Worm (Caenorhabditis elegans): ENCODE results near the gene C02B4.3.

ce11 chrX:12642952-12643351, 16.7 kb downstream of the C02B4.3 start:
- TF ChIP-seq aha-1 (tag; optimal IDR thresholded peaks at IDR 0.05) (no peak), ztf-11 (tag; optimal IDR thresholded peaks at IDR 0.05) (no peak), snpc-4 (tag; optimal IDR thresholded peaks at IDR 0.05) (no peak), egl-13 (tag; optimal IDR thresholded peaks at IDR 0.05) (no peak), lsy-2 (tag; optimal IDR thresholded peaks at IDR 0.05) (peak in 1 of 2 experiments; percentile 33), lin-39 (tag; optimal IDR thresholded peaks at IDR 0.05) (no peak), aly-2 (tag; optimal IDR thresholded peaks at IDR 0.05) (no peak), ztf-4 (tag; optimal IDR thresholded peaks at IDR 0.05) (no peak), snu-23 (GFP tag; optimal IDR thresholded peaks at IDR 0.05) (peak; percentile 55), fkh-10 (GFP tag; optimal IDR thresholded peaks at IDR 0.05) (no peak), lin-35 (GFP tag; optimal IDR thresholded peaks at IDR 0.05) (no peak), nhr-76 (tag; optimal IDR thresholded peaks at IDR 0.05) (no peak), alr-1 (tag; optimal IDR thresholded peaks at IDR 0.05; ENCODE audit: borderline replicate concordance) (no peak), ama-1 (optimal IDR thresholded peaks at IDR 0.05) (no peak)
